Worm (Caenorhabditis elegans) whole organism, young adult: ENCODE measurements around the gene srd-17.

Experiments
- C17E4.6 ChIP-seq: fragments of 200-800 bp; sonication (Bioruptor generic); IDR thresholded peaks from 2 replicates; pipeline ENCODE4 v1.3.6; 2022; ENCODE audit warnings: missing genetic modification reagents, missing genetic modification characterization, missing compliant biosample characterization
- F10E7.11 ChIP-seq: sonication (generic microtip); optimal IDR thresholded peaks from 2 replicates; lab custom pipeline; 2017; ENCODE audit warnings: mild to moderate bottlenecking, missing genetic modification characterization, moderate library complexity, missing compliant biosample characterization
- F22D6.2 ChIP-seq: sonication (generic microtip); optimal IDR thresholded peaks from 2 replicates; lab custom pipeline; 2016; ENCODE audit warnings: mild to moderate bottlenecking, missing genetic modification characterization, missing compliant biosample characterization
- F37B4.10 ChIP-seq: fragments of 200-800 bp; sonication (Bioruptor generic); IDR thresholded peaks from 2 replicates; pipeline ENCODE4 v1.3.6; 2022; ENCODE audit warnings: missing genetic modification characterization, missing compliant biosample characterization
- F49E8.2 ChIP-seq: sonication (generic microtip); optimal IDR thresholded peaks from 3 replicates; lab custom pipeline; 2017; ENCODE audit warnings: missing genetic modification characterization, mild to moderate bottlenecking, missing compliant biosample characterization, antibody characterized with exemption, moderate library complexity; ENCODE audit not compliant: insufficient read depth
- Y56A3A.18 ChIP-seq: fragments of 200-800 bp; sonication (Bioruptor generic); IDR thresholded peaks from 2 replicates; pipeline ENCODE4 v1.3.6; 2022; ENCODE audit warnings: missing genetic modification reagents, missing genetic modification characterization, missing compliant biosample characterization
- akir-1 ChIP-seq: fragments of 200-800 bp; sonication (Bioruptor generic); optimal IDR thresholded peaks from 2 replicates; lab custom pipeline; 2018; ENCODE audit warnings: mild to moderate bottlenecking, missing genetic modification characterization, moderate library complexity, missing compliant biosample characterization
- attf-3 ChIP-seq: fragments of 200-800 bp; sonication (Bioruptor generic); conservative IDR thresholded peaks from 2 replicates; pipeline ENCODE4 v1.3.6; 2022; ENCODE audit warnings: missing genetic modification reagents, missing genetic modification characterization, missing compliant biosample characterization
- bed-1 ChIP-seq: fragments of 200-800 bp; sonication (Bioruptor generic); IDR thresholded peaks from 2 replicates; pipeline ENCODE4 v1.3.6; 2022; ENCODE audit warnings: missing genetic modification reagents, missing genetic modification characterization, missing compliant biosample characterization
- ceh-27 ChIP-seq: fragments of 200-800 bp; sonication (Bioruptor generic); optimal IDR thresholded peaks from 2 replicates; lab custom pipeline; 2018; ENCODE audit warnings: mild to moderate bottlenecking, missing genetic modification characterization, moderate library complexity, missing compliant biosample characterization
- ceh-40 ChIP-seq: fragments of 200-800 bp; sonication (Bioruptor generic); IDR thresholded peaks from 2 replicates; pipeline ENCODE4 v1.3.6; 2022; ENCODE audit warnings: missing genetic modification characterization, missing compliant biosample characterization
- chd-7 ChIP-seq: sonication (generic microtip); optimal IDR thresholded peaks from 2 replicates; lab custom pipeline; 2016; ENCODE audit warnings: mild to moderate bottlenecking, missing genetic modification characterization, moderate library complexity, missing compliant biosample characterization
- die-1 ChIP-seq: sonication (generic microtip); optimal IDR thresholded peaks from 2 replicates; lab custom pipeline; 2016; ENCODE audit warnings: missing genotype, mild to moderate bottlenecking, missing genetic modification characterization, missing compliant biosample characterization
- dox-1 ChIP-seq: fragments of 200-800 bp; sonication (Bioruptor generic); IDR thresholded peaks from 2 replicates; pipeline ENCODE4 v1.3.6; 2022; ENCODE audit warnings: missing genetic modification reagents, missing genetic modification characterization, missing compliant biosample characterization
- efl-1 ChIP-seq: fragments of 150-350 bp; optimal IDR thresholded peaks from 2 replicates; lab custom pipeline; 2014; ENCODE audit warnings: missing biosample characterization, missing genetic modification reagents, missing genetic modification characterization
- egl-18 ChIP-seq: fragments of 200-800 bp; sonication (Bioruptor generic); IDR thresholded peaks from 2 replicates; pipeline ENCODE4 v1.3.6; 2022; ENCODE audit warnings: missing genetic modification reagents, missing genetic modification characterization, missing compliant biosample characterization
- egl-44 ChIP-seq: fragments of 200-800 bp; sonication (Bioruptor generic); IDR thresholded peaks from 2 replicates; pipeline ENCODE4 v1.3.6; 2022; ENCODE audit warnings: missing genetic modification reagents, missing genetic modification characterization, missing compliant biosample characterization
- gei-17 ChIP-seq: fragments of 200-800 bp; sonication (Bioruptor generic); optimal IDR thresholded peaks from 2 replicates; lab custom pipeline; 2018; ENCODE audit warnings: mild to moderate bottlenecking, missing genetic modification characterization, missing compliant biosample characterization
- hlh-12 ChIP-seq: sonication (generic microtip); optimal IDR thresholded peaks from 2 replicates; lab custom pipeline; 2016; ENCODE audit warnings: missing genetic modification characterization, missing compliant biosample characterization
- hmg-1.2 ChIP-seq: fragments of 200-800 bp; sonication (Bioruptor generic); IDR thresholded peaks from 2 replicates; pipeline ENCODE4 v1.3.6; 2022; ENCODE audit warnings: missing genetic modification reagents, missing genetic modification characterization, missing compliant biosample characterization
- lin-35 ChIP-seq, 3 experiments: fragments of 150-350 bp in 2 of 3; sonication (generic microtip) in 1 of 3; optimal IDR thresholded peaks; 2 replicates each; lab custom pipeline; 2014 to 2018; ENCODE audit warnings: missing biosample characterization in 3 of 3, missing genetic modification characterization in 3 of 3, missing genetic modification reagents in 3 of 3
- madf-3 ChIP-seq: fragments of 200-800 bp; sonication (Bioruptor generic); IDR thresholded peaks from 2 replicates; pipeline ENCODE4 v1.3.6; 2022; ENCODE audit warnings: missing genetic modification reagents, missing genetic modification characterization, missing compliant biosample characterization
- madf-8 ChIP-seq: fragments of 200-800 bp; sonication (Bioruptor generic); conservative IDR thresholded peaks from 2 replicates; pipeline ENCODE4 v1.3.6; 2022; ENCODE audit warnings: missing genetic modification reagents, missing genetic modification characterization, missing compliant biosample characterization
- mes-4 ChIP-seq: sonication (generic microtip); optimal IDR thresholded peaks from 2 replicates; lab custom pipeline; 2016; ENCODE audit warnings: missing genotype, missing genetic modification characterization, missing compliant biosample characterization
- nfya-1 ChIP-seq: sonication (generic microtip); optimal IDR thresholded peaks from 2 replicates; lab custom pipeline; 2017; ENCODE audit warnings: antibody characterized with exemption, missing compliant biosample characterization, missing genetic modification characterization, borderline replicate concordance; ENCODE audit not compliant: insufficient read depth
- nhr-90 ChIP-seq: sonication (generic microtip); optimal IDR thresholded peaks from 2 replicates; lab custom pipeline; 2016; ENCODE audit warnings: missing genotype, mild to moderate bottlenecking, missing genetic modification characterization, missing compliant biosample characterization
- rec-8 ChIP-seq, 2 experiments: sonication (generic microtip); optimal IDR thresholded peaks; 2 replicates each; lab custom pipeline; 2016; ENCODE audit warnings: mild to moderate bottlenecking in 2 of 2, missing genetic modification characterization in 2 of 2, missing genetic modification reagents in 2 of 2, missing genotype in 2 of 2, missing biosample characterization in 1 of 2, missing compliant biosample characterization in 1 of 2, moderate library complexity in 1 of 2
- sea-2 ChIP-seq: fragments of 200-800 bp; sonication (Bioruptor generic); IDR thresholded peaks from 2 replicates; pipeline ENCODE4 v1.3.6; 2022; ENCODE audit warnings: missing genetic modification characterization, missing compliant biosample characterization
- snpc-1.1 ChIP-seq: sonication (generic microtip); optimal IDR thresholded peaks from 2 replicates; lab custom pipeline; 2017; ENCODE audit warnings: missing genetic modification characterization, mild to moderate bottlenecking, missing compliant biosample characterization, antibody characterized with exemption, moderate library complexity, missing genotype, missing genetic modification reagents; ENCODE audit not compliant: insufficient read depth
- snpc-1.3 ChIP-seq: sonication (generic microtip); optimal IDR thresholded peaks from 2 replicates; lab custom pipeline; 2017; ENCODE audit warnings: missing genetic modification characterization, mild to moderate bottlenecking, missing compliant biosample characterization, antibody characterized with exemption, moderate library complexity, missing genotype, missing genetic modification reagents; ENCODE audit not compliant: insufficient read depth
- tbp1 ChIP-seq: fragments of 200-800 bp; sonication (Bioruptor generic); optimal IDR thresholded peaks from 2 replicates; lab custom pipeline; 2018; ENCODE audit warnings: mild to moderate bottlenecking, missing genetic modification characterization, missing compliant biosample characterization
- tbx-9 ChIP-seq: sonication (generic microtip); optimal IDR thresholded peaks from 2 replicates; lab custom pipeline; 2016; ENCODE audit warnings: borderline replicate concordance, missing genetic modification characterization, inconsistent platforms, missing compliant biosample characterization
- unc-62 ChIP-seq: fragments of 150-350 bp; optimal IDR thresholded peaks from 2 replicates; lab custom pipeline; 2014; ENCODE audit warnings: missing biosample characterization, missing genetic modification reagents, missing genetic modification characterization
- xnd-1 ChIP-seq: sonication (generic microtip); optimal IDR thresholded peaks from 2 replicates; lab custom pipeline; 2016; ENCODE audit warnings: missing genotype, missing genetic modification reagents, missing genetic modification characterization, missing compliant biosample characterization
- ztf-22 ChIP-seq: fragments of 200-800 bp; sonication (Bioruptor generic); optimal IDR thresholded peaks from 2 replicates; lab custom pipeline; 2018; ENCODE audit warnings: mild to moderate bottlenecking, missing genetic modification characterization, moderate library complexity, missing compliant biosample characterization
- ztf-3 ChIP-seq: fragments of 200-800 bp; sonication (Bioruptor generic); optimal IDR thresholded peaks from 2 replicates; lab custom pipeline; 2018; ENCODE audit warnings: mild to moderate bottlenecking, missing genetic modification characterization, missing compliant biosample characterization

Gene srd-17

ce11 chrV:13428660-13429059 lies 3.9 kb downstream of the srd-17 start, which contains the start of gene srd-19:
srd-19 (minus strand) TSS chrV:13428760.
- TF ChIP-seq ztf-22 (GFP tag; lab: Kevin White, UChicago), result no peak
- no peak for TF ChIP-seq tbp1 (GFP tag; lab: Kevin White, UChicago)
- TF ChIP-seq F37B4.10, result no peak
- TF ChIP-seq nhr-90, result no peak
- no peak for TF ChIP-seq nfya-1 (tag; lab: Kevin White, UChicago)
- no peak for TF ChIP-seq die-1 (tag; lab: Kevin White, UChicago)
- TF ChIP-seq chd-7 (tag; lab: Kevin White, UChicago), result no peak
- TF ChIP-seq snpc-1.3 (tag; lab: Kevin White, UChicago), result no peak
- TF ChIP-seq egl-44, result no peak
- no peak for TF ChIP-seq efl-1 (GFP tag; lab: Kevin White, UChicago)
- TF ChIP-seq ceh-27 (GFP tag; lab: Kevin White, UChicago), result no peak
- TF ChIP-seq, all 124 proteins: peak for 0

- TF ChIP-seq lin-35 (GFP tag; optimal IDR thresholded peaks at IDR 0.05; lab: Kevin White, UChicago) (no peak), attf-3 (GFP tag; lab: Robert Waterston, UW) (no peak), ztf-3 (GFP tag; lab: Kevin White, UChicago) (no peak)
Measured at ce11 chrV:13427378-13427777, 5.1 kb downstream of the srd-17 start.

- TF ChIP-seq snpc-1.1 (tag; lab: Kevin White, UChicago), result no peak
- no peak for TF ChIP-seq ceh-40 (GFP tag; lab: Robert Waterston, UW)
- no peak for TF ChIP-seq nfya-1 (tag; lab: Kevin White, UChicago)
- no peak for TF ChIP-seq mes-4 (tag; lab: Kevin White, UChicago)
- no peak for TF ChIP-seq hmg-1.2
- no peak for TF ChIP-seq madf-3 (GFP tag; lab: Robert Waterston, UW)
Measured at ce11 chrV:13426764-13427163, 5.8 kb downstream of the srd-17 start, which contains the start of gene srd-18. srd-18 (minus strand) TSS chrV:13426864.

- TF ChIP-seq sea-2 (GFP tag; lab: Robert Waterston, UW), result no peak
- no peak for TF ChIP-seq dox-1 (GFP tag; lab: Robert Waterston, UW)
- no peak for TF ChIP-seq egl-18
- no peak for TF ChIP-seq Y56A3A.18 (GFP tag; lab: Robert Waterston, UW)
- no peak for TF ChIP-seq tbx-9 (tag; lab: Kevin White, UChicago)
- no peak for TF ChIP-seq F10E7.11 (tag; lab: Kevin White, UChicago)
- TF ChIP-seq hlh-12 (tag; lab: Kevin White, UChicago), result no peak
- no peak for TF ChIP-seq C17E4.6 (GFP tag; lab: Robert Waterston, UW)
- no peak for TF ChIP-seq gei-17 (GFP tag; lab: Kevin White, UChicago)
- no peak for TF ChIP-seq madf-8 (GFP tag; lab: Robert Waterston, UW)
- no peak for TF ChIP-seq unc-62
- no peak for TF ChIP-seq bed-1 (GFP tag; lab: Robert Waterston, UW)
- TF ChIP-seq akir-1 (GFP tag; lab: Kevin White, UChicago), result no peak
- no peak for TF ChIP-seq rec-8 (tag; optimal IDR thresholded peaks at IDR 0.05; lab: Kevin White, UChicago)
- TF ChIP-seq F49E8.2, result no peak
- no peak for TF ChIP-seq F22D6.2 (tag; lab: Kevin White, UChicago)
- TF ChIP-seq xnd-1 (tag; lab: Kevin White, UChicago), result no peak
Measured at ce11 chrV:13423608-13424007, 8.9 kb downstream of the srd-17 start, which contains the start of gene srv-10. srv-10 (plus strand) TSS chrV:13423908.
